Worm (Caenorhabditis elegans) whole organism, L4 larva: ENCODE measurements around the gene R03H10.1.

Experiments used
- D1046.2 ChIP-seq: fragments of 200-800 bp; sonication (Bioruptor generic); IDR thresholded peaks from 2 replicates; pipeline ENCODE4 v1.3.6; 2022; ENCODE audit warnings: missing genetic modification characterization, missing compliant biosample characterization
- F49E8.2 ChIP-seq: sonication (generic microtip); optimal IDR thresholded peaks from 2 replicates; lab custom pipeline; 2016; ENCODE audit warnings: missing compliant biosample characterization, mild to moderate bottlenecking, missing genetic modification characterization, borderline replicate concordance
- T20F7.1 ChIP-seq: fragments of 200-800 bp; sonication (Bioruptor generic); optimal IDR thresholded peaks from 2 replicates; lab custom pipeline; 2018; ENCODE audit warnings: mild to moderate bottlenecking, missing genetic modification characterization, missing compliant biosample characterization
- Y105C5A.15 ChIP-seq: fragments of 200-800 bp; sonication (Bioruptor generic); IDR thresholded peaks from 2 replicates; pipeline ENCODE4 v1.3.6; 2022; ENCODE audit warnings: missing genetic modification characterization, missing compliant biosample characterization
- Y48G9A.11 ChIP-seq: fragments of 200-800 bp; sonication (Bioruptor generic); IDR thresholded peaks from 2 replicates; pipeline ENCODE4 v1.3.6; 2022; ENCODE audit warnings: missing genetic modification reagents, missing genetic modification characterization, missing compliant biosample characterization
- ZK337.2 ChIP-seq: fragments of 200-800 bp; sonication (Bioruptor generic); IDR thresholded peaks from 2 replicates; pipeline ENCODE4 v1.3.6; 2022; ENCODE audit warnings: missing genetic modification reagents, missing genetic modification characterization, missing compliant biosample characterization
- aha-1 ChIP-seq: fragments of 150-350 bp; peaks from one replicate; lab custom pipeline; 2014; ENCODE audit warnings: missing biosample characterization, missing genetic modification characterization
- ama-1 ChIP-seq: fragments of 150-350 bp; optimal IDR thresholded peaks from 2 replicates; lab custom pipeline; 2014; ENCODE audit warnings: inconsistent platforms, mixed read lengths
- arid-1 ChIP-seq: fragments of 200-800 bp; sonication (Bioruptor generic); conservative IDR thresholded peaks from 2 replicates; pipeline ENCODE4 v1.3.6; 2022; ENCODE audit warnings: missing genetic modification reagents, missing genetic modification characterization, missing compliant biosample characterization
- ceh-62 ChIP-seq: sonication (generic microtip); optimal IDR thresholded peaks from 2 replicates; lab custom pipeline; 2017; ENCODE audit warnings: missing biosample characterization, missing genetic modification characterization
- duxl-1 ChIP-seq: sonication (generic microtip); optimal IDR thresholded peaks from 2 replicates; lab custom pipeline; 2016; ENCODE audit warnings: mild to moderate bottlenecking, missing genetic modification characterization, moderate library complexity, missing compliant biosample characterization; ENCODE audit not compliant: poor library complexity
- egl-27 ChIP-seq: sonication (generic microtip); optimal IDR thresholded peaks from 3 replicates; lab custom pipeline; 2017; ENCODE audit warnings: missing biosample characterization, missing genetic modification reagents, missing genetic modification characterization
- fos-1 ChIP-seq: fragments of 150-350 bp; optimal IDR thresholded peaks from 2 replicates; lab custom pipeline; 2014; ENCODE audit warnings: missing biosample characterization, missing genetic modification characterization
- hlh-30 ChIP-seq: sonication (generic microtip); optimal IDR thresholded peaks from 2 replicates; lab custom pipeline; 2017; ENCODE audit warnings: antibody characterized with exemption, mild to moderate bottlenecking, missing genetic modification characterization, missing compliant biosample characterization; ENCODE audit not compliant: insufficient read depth
- jun-1 ChIP-seq: fragments of 150-350 bp; optimal IDR thresholded peaks from 2 replicates; lab custom pipeline; 2014; ENCODE audit warnings: missing biosample characterization, missing genetic modification reagents, missing genetic modification characterization
- lin-1 ChIP-seq: fragments of 200-800 bp; sonication (Bioruptor generic); IDR thresholded peaks from 2 replicates; pipeline ENCODE4 v1.3.6; 2022; ENCODE audit warnings: missing genetic modification reagents, missing genetic modification characterization, missing compliant biosample characterization
- lin-38 ChIP-seq: fragments of 200-800 bp; sonication (Bioruptor generic); IDR thresholded peaks from 2 replicates; pipeline ENCODE4 v1.3.6; 2022; ENCODE audit warnings: missing genetic modification reagents, missing genetic modification characterization, missing compliant biosample characterization
- mdl-1 ChIP-seq, 2 experiments: fragments of 150-350 bp in 1 of 2; sonication (generic microtip) in 1 of 2; optimal IDR thresholded peaks; 2 replicates each; lab custom pipeline; 2014 to 2017; ENCODE audit warnings: missing biosample characterization in 2 of 2, missing genetic modification characterization in 2 of 2
- mdt-29 ChIP-seq: fragments of 200-800 bp; sonication (Bioruptor generic); IDR thresholded peaks from 2 replicates; pipeline ENCODE4 v1.3.6; 2022; ENCODE audit warnings: missing genetic modification reagents, missing genetic modification characterization, missing compliant biosample characterization
- mxl-2 ChIP-seq: fragments of 200-800 bp; sonication (Bioruptor generic); conservative IDR thresholded peaks from 2 replicates; pipeline ENCODE4 v1.3.6; 2022; ENCODE audit warnings: missing genetic modification reagents, missing genetic modification characterization, missing compliant biosample characterization
- nhr-42 ChIP-seq: fragments of 200-800 bp; sonication (Bioruptor generic); IDR thresholded peaks from 2 replicates; pipeline ENCODE4 v1.3.6; 2022; ENCODE audit warnings: missing genetic modification characterization, missing compliant biosample characterization
- nhr-76 ChIP-seq: fragments of 150-350 bp; optimal IDR thresholded peaks from 2 replicates; lab custom pipeline; 2014; ENCODE audit warnings: missing biosample characterization, missing genetic modification characterization
- pha-4 ChIP-seq, 2 experiments: fragments of 150-350 bp in 1 of 2; fragments of 200-800 bp in 1 of 2; sonication (Bioruptor generic) in 1 of 2; IDR thresholded peaks in 1 of 2; optimal IDR thresholded peaks in 1 of 2; 2 replicates each; pipeline versions ENCODE4 v1.3.6 to Lab custom; 2014 to 2022; ENCODE audit warnings: missing genetic modification characterization in 2 of 2, missing genetic modification reagents in 2 of 2, missing biosample characterization in 1 of 2, missing compliant biosample characterization in 1 of 2
- snpc-4 ChIP-seq: fragments of 150-350 bp; optimal IDR thresholded peaks from 2 replicates; lab custom pipeline; 2014; ENCODE audit warnings: missing biosample characterization, missing genetic modification characterization
- unc-130 ChIP-seq: sonication (generic microtip); optimal IDR thresholded peaks from 2 replicates; lab custom pipeline; 2016; ENCODE audit warnings: missing genetic modification reagents, missing genetic modification characterization, missing compliant biosample characterization
- unc-62 ChIP-seq, 3 experiments: fragments of 150-350 bp in 1 of 3; sonication (generic microtip); optimal IDR thresholded peaks in 2 of 3; peaks in 1 of 3; 1 replicate in 1 of 3; 2 replicates in 2 of 3; lab custom pipeline; 2014 to 2017; ENCODE audit warnings: missing biosample characterization in 3 of 3, missing genetic modification characterization in 3 of 3, missing genetic modification reagents in 3 of 3, missing genotype in 1 of 3
- vab-7 ChIP-seq: fragments of 200-800 bp; sonication (Bioruptor generic); IDR thresholded peaks from 2 replicates; pipeline ENCODE4 v1.3.6; 2022; ENCODE audit warnings: missing genetic modification reagents, missing genetic modification characterization, missing compliant biosample characterization
- zfp-2 ChIP-seq: sonication (generic microtip); optimal IDR thresholded peaks from 2 replicates; lab custom pipeline; 2016; ENCODE audit warnings: mild to moderate bottlenecking, missing genetic modification characterization, missing compliant biosample characterization
- zfp-3 ChIP-seq: fragments of 200-800 bp; sonication (Bioruptor generic); conservative IDR thresholded peaks from 2 replicates; pipeline ENCODE4 v1.3.6; 2022; ENCODE audit warnings: missing genetic modification reagents, missing genetic modification characterization, missing compliant biosample characterization
- zip-11 ChIP-seq: fragments of 200-800 bp; sonication (Bioruptor generic); IDR thresholded peaks from 2 replicates; pipeline ENCODE4 v1.3.6; 2022; ENCODE audit warnings: missing genetic modification characterization, missing compliant biosample characterization
- zip-2 ChIP-seq: fragments of 150-350 bp; optimal IDR thresholded peaks from 2 replicates; lab custom pipeline; 2014; ENCODE audit warnings: missing biosample characterization, missing genetic modification characterization

Gene R03H10.1

ce11 chrII:4228112-4228770, 48.2 kb downstream of the R03H10.1 start (continued):
- TF ChIP-seq unc-62 (GFP tag; optimal IDR thresholded peaks at IDR 0.05 in 1 of 2; lab: Kevin White, UChicago), result peak in 1 of 2 experiments; percentile 89
- no peak for TF ChIP-seq unc-62 (tag; optimal IDR thresholded peaks at IDR 0.05; lab: Kevin White, UChicago)
- no peak for TF ChIP-seq ZK337.2
- no peak for TF ChIP-seq ama-1 (lab: Kevin White, UChicago)
- no peak for TF ChIP-seq snpc-4 (tag; lab: Kevin White, UChicago)
- no peak for TF ChIP-seq fos-1 (tag; lab: Kevin White, UChicago)
- no peak for TF ChIP-seq jun-1
- TF ChIP-seq Y48G9A.11 (GFP tag; lab: Robert Waterston, UW), result peak; percentile 29; the same call in 1 of the 2 replicates
- peak; percentile 20 for TF ChIP-seq F49E8.2 (tag; lab: Kevin White, UChicago)
- TF ChIP-seq mxl-2 (GFP tag; lab: Robert Waterston, UW), result no peak
- no peak for TF ChIP-seq T20F7.1 (GFP tag; lab: Kevin White, UChicago)
- TF ChIP-seq lin-38, result peak; percentile 59
- no peak for TF ChIP-seq ceh-62 (tag; lab: Kevin White, UChicago)
- TF ChIP-seq, all 104 proteins: peak for 17

DNA sequence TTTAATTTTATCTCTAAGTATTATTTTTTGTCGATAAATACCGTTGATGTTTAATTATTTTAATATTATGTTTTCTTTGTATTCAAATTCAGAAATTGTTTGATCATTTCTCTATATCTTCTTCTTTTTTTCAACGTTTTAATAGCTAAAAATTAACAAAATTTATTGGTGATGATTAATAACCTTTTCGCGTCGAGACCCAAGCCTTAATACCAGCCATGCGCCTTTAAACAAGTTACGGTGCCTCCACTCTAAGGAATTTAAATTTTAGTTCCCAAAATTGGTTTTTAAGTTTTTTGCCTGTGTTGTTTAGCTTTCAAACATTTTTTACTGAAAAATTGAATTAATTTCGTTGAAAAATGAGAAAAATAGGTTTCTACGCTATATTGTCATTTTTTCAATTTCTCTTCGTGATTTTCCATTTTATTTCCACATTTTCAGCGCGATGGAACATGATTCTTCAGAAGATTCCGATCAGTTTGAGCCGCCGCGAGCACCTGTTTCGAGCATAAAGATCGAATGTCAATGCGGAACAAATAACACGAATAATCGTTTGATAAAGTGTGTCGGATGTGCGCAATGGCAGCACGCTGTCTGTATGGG, 49.2 kb downstream of the R03H10.1 start, which contains the start of gene C16A11.3:
TSS of gene C16A11.3 (plus strand) at position 440 of the 603 bp plus-strand sequence.
- no peak for TF ChIP-seq vab-7 (GFP tag; lab: Robert Waterston, UW)
- TF ChIP-seq D1046.2, result no peak
- TF ChIP-seq zfp-3 (GFP tag; lab: Robert Waterston, UW), result 0 out of 2 replicates have a peak, but pooled peaks have one; percentile 28
- TF ChIP-seq zfp-2, result no peak
- peak; percentile 41; the same call in 1 of the 2 replicates for TF ChIP-seq arid-1 (GFP tag; lab: Robert Waterston, UW)
- TF ChIP-seq duxl-1 (tag; lab: Kevin White, UChicago), result no peak
- TF ChIP-seq zip-2 (tag; lab: Kevin White, UChicago), result no peak
- TF ChIP-seq nhr-42 (GFP tag; lab: Robert Waterston, UW), result no peak
- TF ChIP-seq unc-130 (GFP tag; lab: Kevin White, UChicago), result peak; percentile 58
- peak; percentile 70 for TF ChIP-seq lin-38
- peak; percentile 43 for TF ChIP-seq Y48G9A.11 (GFP tag; lab: Robert Waterston, UW)
- peak; percentile 79 for TF ChIP-seq F49E8.2 (tag; lab: Kevin White, UChicago)
- no peak for TF ChIP-seq egl-27 (tag; lab: Kevin White, UChicago)
- no peak for TF ChIP-seq hlh-30
- TF ChIP-seq mdl-1 (tag; optimal IDR thresholded peaks at IDR 0.05; lab: Kevin White, UChicago), result no peak
- TF ChIP-seq pha-4 (GFP tag; IDR thresholded peaks at IDR 0.05; lab: Robert Waterston, UW), result peak; percentile 44; the same call in 1 of the 2 replicates
- TF ChIP-seq pha-4 (tag; optimal IDR thresholded peaks at IDR 0.05; lab: Kevin White, UChicago), result no peak
- no peak for TF ChIP-seq Y105C5A.15 (GFP tag; lab: Robert Waterston, UW)
- no peak for TF ChIP-seq zip-11 (GFP tag; lab: Robert Waterston, UW)
- no peak for TF ChIP-seq ceh-62 (tag; lab: Kevin White, UChicago)
- 0 out of 2 replicates have a peak, but pooled peaks have one; percentile 26 for TF ChIP-seq lin-1 (GFP tag; lab: Robert Waterston, UW)
- TF ChIP-seq nhr-76, result no peak

DNA sequence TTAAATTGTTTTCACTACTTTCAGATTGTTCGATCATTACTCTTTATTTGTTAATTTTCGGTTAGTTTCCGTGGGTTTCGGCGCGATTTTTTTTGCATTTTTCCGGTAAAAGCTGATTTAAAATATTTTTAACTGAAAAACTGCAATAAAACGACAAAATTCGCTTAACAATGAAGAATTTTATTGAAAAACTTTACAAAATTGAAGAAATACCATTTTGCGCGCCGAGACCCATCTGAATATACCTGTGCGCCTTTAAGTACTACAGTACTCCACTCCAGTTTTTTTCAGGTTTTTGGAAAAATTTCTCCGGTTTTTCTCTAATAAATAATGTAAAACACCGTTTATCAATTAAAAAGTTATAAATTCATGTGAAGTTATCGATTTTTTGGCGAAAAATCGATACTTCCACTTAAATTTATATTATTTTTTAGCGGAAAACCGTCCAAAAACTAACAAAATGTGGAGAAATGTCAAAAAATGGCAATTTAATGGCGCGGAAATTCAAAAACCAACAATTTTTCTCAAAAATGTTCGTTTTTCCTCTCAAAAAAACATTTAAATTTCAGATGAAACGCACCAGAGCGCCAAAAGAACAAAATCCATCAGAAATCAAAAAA, 50.9 kb downstream of the R03H10.1 start, which contains the start of gene C16A11.10:
TSS of gene C16A11.10 (plus strand) at position 570 of the 620 bp plus-strand sequence.
- no peak for TF ChIP-seq mdt-29
- peak; percentile 42 for TF ChIP-seq aha-1 (tag; lab: Kevin White, UChicago)
- TF ChIP-seq unc-62 (GFP tag; optimal IDR thresholded peaks at IDR 0.05 in 1 of 2; lab: Kevin White, UChicago), result peak in 1 of 2 experiments; percentile 60
- no peak for TF ChIP-seq unc-62 (tag; optimal IDR thresholded peaks at IDR 0.05; lab: Kevin White, UChicago)
